Worm (Caenorhabditis elegans): ENCODE data around the gene F09B12.7.

F09B12.7 gene

DNA sequence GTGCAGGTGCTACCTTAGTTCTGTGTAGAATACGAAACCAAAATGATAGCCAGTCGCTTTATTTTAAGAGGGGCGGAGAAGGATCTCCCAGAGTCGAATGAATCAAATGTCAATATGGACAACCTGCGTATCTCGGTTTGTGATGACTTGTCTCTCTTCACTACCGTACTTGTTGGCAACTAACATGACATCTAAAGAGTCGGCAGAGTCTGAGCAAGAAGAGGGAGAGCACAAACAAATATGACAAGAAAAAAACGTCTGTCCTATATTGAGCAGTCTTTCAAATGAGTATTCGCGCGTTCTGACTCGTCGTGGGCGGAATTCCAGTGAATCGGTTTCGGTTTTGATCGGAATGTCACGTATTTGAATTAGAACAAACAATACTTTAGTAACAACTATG lies at the start of gene F09B12.7:
Gene F09B12.7 (minus strand): TSS at position 101 of the 400 bp plus-strand sequence.
- TF ChIP-seq ama-1 (optimal IDR thresholded peaks at IDR 0.05) (no peak), B0310.2 (tag; optimal IDR thresholded peaks at IDR 0.05) (no peak), hnd-1 (tag; optimal IDR thresholded peaks at IDR 0.05) (no peak), sea-1 (GFP tag; conservative IDR thresholded peaks at IDR 0.05) (no peak), ceh-36 (tag; optimal IDR thresholded peaks at IDR 0.05) (no peak), scrt-1 (GFP tag; IDR thresholded peaks at IDR 0.05) (no peak), tbx-37 (GFP tag; conservative IDR thresholded peaks at IDR 0.05) (no peak)

DNA sequence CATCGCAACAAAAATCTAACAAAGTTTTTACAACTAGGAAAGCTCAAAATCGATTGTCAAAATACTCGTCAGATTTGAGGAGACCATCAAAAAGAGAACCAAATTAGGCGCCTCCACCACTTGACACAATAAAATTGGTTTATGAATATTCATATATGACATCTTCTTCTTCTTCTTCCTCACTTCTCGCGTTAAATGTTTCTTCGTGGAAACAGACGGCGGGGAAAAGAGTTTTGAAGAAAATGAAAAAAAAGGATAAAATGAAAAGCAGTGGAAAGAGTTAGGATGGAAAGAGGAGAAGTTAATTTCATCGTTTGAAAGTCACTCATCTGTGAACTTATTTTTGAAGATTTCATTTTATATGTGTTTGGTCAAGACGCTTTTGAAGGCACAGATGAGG lies 40.1 kb upstream of the F09B12.7 start:
- TF ChIP-seq tbx-11 (GFP tag; IDR thresholded peaks at IDR 0.05) = no peak
- no peak for TF ChIP-seq ceh-13 (GFP tag; optimal IDR thresholded peaks at IDR 0.05)
- no peak for TF ChIP-seq hnd-1 (tag; optimal IDR thresholded peaks at IDR 0.05)
- TF ChIP-seq F13C5.2 (tag; optimal IDR thresholded peaks at IDR 0.05) = no peak
- no peak for TF ChIP-seq tra-4 (tag; optimal IDR thresholded peaks at IDR 0.05)
- no peak for TF ChIP-seq aly-1 (tag; optimal IDR thresholded peaks at IDR 0.05)
- TF ChIP-seq ceh-36 (tag; optimal IDR thresholded peaks at IDR 0.05) = no peak
- TF ChIP-seq hmg-4 (GFP tag; optimal IDR thresholded peaks at IDR 0.05) = no peak
- TF ChIP-seq hmbx-1 (tag; optimal IDR thresholded peaks at IDR 0.05) = no peak
- no peak for TF ChIP-seq ets-7 (tag; optimal IDR thresholded peaks at IDR 0.05)
- no peak for TF ChIP-seq flt-1 (GFP tag; IDR thresholded peaks at IDR 0.05)
- no peak for TF ChIP-seq ama-1 (optimal IDR thresholded peaks at IDR 0.05)
- TF ChIP-seq pes-1 (GFP tag; IDR thresholded peaks at IDR 0.05) = no peak
- TF ChIP-seq B0310.2 (tag; optimal IDR thresholded peaks at IDR 0.05) = no peak
- no peak for TF ChIP-seq tbx-37 (GFP tag; conservative IDR thresholded peaks at IDR 0.05)

DNA sequence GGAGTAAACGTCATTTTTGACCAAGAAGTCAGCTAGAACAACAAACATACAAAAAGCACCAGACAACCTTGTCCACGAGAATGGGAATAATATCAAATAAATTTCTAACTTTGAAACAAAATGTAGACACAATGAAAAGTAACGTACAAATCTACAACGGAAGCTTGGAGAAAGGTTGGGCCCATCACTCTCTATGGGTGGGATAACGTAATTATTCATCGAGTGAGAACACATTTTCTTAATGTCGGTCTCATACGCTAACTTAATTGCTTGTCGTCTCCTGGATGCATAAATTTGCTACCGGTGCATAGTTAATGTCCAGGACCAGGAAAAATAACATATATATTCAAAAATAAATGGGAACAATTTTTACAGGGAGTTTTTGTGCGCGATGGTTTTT lies 38.3 kb upstream of the F09B12.7 start:
- TF ChIP-seq ama-1 (optimal IDR thresholded peaks at IDR 0.05) = no peak
- no peak for TF ChIP-seq pes-1 (GFP tag; IDR thresholded peaks at IDR 0.05)

DNA sequence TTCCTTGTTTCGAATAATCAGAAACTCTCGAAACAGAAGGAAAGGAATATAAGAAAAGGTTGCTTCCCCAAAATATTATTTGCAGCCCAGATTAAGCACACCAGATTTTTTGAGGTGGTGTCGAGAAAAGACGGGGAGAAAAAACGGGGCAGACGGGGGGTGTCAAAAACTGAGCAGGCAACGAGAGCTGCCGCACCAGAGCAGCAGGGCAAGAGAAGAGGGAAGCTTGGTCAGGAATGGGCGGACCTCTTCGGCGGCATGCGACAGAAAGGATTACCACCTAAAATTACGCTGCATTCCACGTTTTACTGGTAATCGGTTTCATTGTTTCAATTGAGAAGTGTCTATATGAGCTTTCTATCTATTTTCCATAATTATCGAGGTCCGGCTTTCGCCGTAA lies 37.2 kb upstream of the F09B12.7 start:
- TF ChIP-seq ceh-13 (GFP tag; optimal IDR thresholded peaks at IDR 0.05) (no peak), pes-1 (GFP tag; IDR thresholded peaks at IDR 0.05) (no peak), ceh-36 (tag; optimal IDR thresholded peaks at IDR 0.05) (no peak), tbx-11 (GFP tag; IDR thresholded peaks at IDR 0.05) (no peak), flt-1 (GFP tag; IDR thresholded peaks at IDR 0.05) (no peak), ets-7 (tag; optimal IDR thresholded peaks at IDR 0.05) (no peak), tra-4 (tag; optimal IDR thresholded peaks at IDR 0.05) (no peak), hmbx-1 (tag; optimal IDR thresholded peaks at IDR 0.05) (no peak), hnd-1 (tag; optimal IDR thresholded peaks at IDR 0.05) (no peak), ama-1 (optimal IDR thresholded peaks at IDR 0.05) (no peak), scrt-1 (GFP tag; IDR thresholded peaks at IDR 0.05) (no peak), hmg-4 (GFP tag; optimal IDR thresholded peaks at IDR 0.05) (no peak), aly-1 (tag; optimal IDR thresholded peaks at IDR 0.05) (no peak), sea-1 (GFP tag; conservative IDR thresholded peaks at IDR 0.05) (no peak), F13C5.2 (tag; optimal IDR thresholded peaks at IDR 0.05) (no peak), B0310.2 (tag; optimal IDR thresholded peaks at IDR 0.05) (no peak), tbx-37 (GFP tag; conservative IDR thresholded peaks at IDR 0.05) (no peak)

DNA sequence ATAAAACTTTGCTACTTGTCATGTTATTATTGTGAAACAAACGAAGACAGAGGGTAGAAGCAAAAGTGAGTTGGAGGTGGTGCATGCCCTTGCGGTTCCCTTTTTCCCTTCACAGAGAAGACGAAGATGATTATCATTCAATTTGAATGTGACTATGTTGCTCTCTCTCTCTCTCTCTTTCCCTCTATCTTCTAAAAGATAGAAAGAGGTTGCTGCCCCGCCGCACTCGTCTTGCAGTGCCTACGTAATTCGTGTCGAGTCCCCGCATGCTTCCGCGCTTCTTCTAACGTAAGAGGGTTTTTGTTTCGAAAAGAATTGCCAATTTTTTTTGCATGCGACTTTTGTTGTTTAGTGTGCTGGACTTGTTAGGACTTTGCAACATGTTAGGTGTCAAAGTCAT lies 33.3 kb upstream of the F09B12.7 start:
- TF ChIP-seq scrt-1 (GFP tag; IDR thresholded peaks at IDR 0.05) = no peak
- TF ChIP-seq hnd-1 (tag; optimal IDR thresholded peaks at IDR 0.05) = no peak
- no peak for TF ChIP-seq ets-7 (tag; optimal IDR thresholded peaks at IDR 0.05)
- TF ChIP-seq B0310.2 (tag; optimal IDR thresholded peaks at IDR 0.05) = no peak
- TF ChIP-seq tra-4 (tag; optimal IDR thresholded peaks at IDR 0.05) = no peak
- TF ChIP-seq hmbx-1 (tag; optimal IDR thresholded peaks at IDR 0.05) = no peak

DNA sequence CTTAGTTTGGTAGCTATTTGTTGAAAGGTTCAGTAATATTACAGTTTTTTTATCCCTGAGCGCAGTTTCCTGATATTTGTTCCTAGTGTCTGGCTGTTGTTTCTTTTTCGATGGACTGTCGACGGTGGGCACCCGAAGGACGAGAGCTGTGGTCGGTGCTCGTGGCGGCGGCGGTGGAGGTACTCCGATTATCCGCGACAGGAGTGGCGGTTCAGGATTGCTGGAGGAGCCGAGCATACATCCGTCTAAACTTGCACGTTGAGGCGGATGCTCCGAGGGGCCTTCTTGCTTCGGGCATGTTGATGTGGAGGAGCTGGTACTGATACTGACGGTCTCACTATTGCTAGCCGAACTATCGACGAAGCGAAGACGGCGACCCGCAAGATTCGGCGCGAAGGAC lies 32.5 kb upstream of the F09B12.7 start:
- TF ChIP-seq aly-1 (tag; optimal IDR thresholded peaks at IDR 0.05) = no peak
- no peak for TF ChIP-seq ceh-36 (tag; optimal IDR thresholded peaks at IDR 0.05)
- TF ChIP-seq tbx-37 (GFP tag; conservative IDR thresholded peaks at IDR 0.05) = no peak
- no peak for TF ChIP-seq tbx-11 (GFP tag; IDR thresholded peaks at IDR 0.05)
- no peak for TF ChIP-seq hnd-1 (tag; optimal IDR thresholded peaks at IDR 0.05)
- no peak for TF ChIP-seq hmbx-1 (tag; optimal IDR thresholded peaks at IDR 0.05)
- no peak for TF ChIP-seq pes-1 (GFP tag; IDR thresholded peaks at IDR 0.05)
- no peak for TF ChIP-seq hmg-4 (GFP tag; optimal IDR thresholded peaks at IDR 0.05)
- TF ChIP-seq ama-1 (optimal IDR thresholded peaks at IDR 0.05) = no peak
- no peak for TF ChIP-seq B0310.2 (tag; optimal IDR thresholded peaks at IDR 0.05)
- no peak for TF ChIP-seq tra-4 (tag; optimal IDR thresholded peaks at IDR 0.05)
- no peak for TF ChIP-seq ets-7 (tag; optimal IDR thresholded peaks at IDR 0.05)

DNA sequence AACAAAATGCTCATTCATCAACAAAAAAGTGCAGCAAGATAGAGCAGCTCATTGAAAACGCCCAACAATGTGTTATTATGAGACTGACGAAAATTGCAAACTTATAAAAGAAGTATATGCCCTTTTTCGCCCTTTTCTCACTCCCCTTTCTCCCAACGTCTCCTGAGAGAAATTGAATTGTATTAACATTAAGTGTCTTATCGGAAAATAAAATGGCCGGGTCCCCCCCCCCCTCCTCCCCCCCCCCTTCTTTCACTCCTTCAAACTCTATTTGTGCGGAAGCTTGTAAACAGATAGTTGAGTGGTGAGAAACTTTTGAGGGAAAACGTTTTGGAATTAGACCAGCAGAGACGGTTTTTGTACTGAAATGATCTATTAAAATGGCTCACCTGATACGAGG lies 31.9 kb upstream of the F09B12.7 start:
- TF ChIP-seq scrt-1 (GFP tag; IDR thresholded peaks at IDR 0.05) (no peak), pes-1 (GFP tag; IDR thresholded peaks at IDR 0.05) (no peak), ceh-13 (GFP tag; optimal IDR thresholded peaks at IDR 0.05) (no peak), hmg-4 (GFP tag; optimal IDR thresholded peaks at IDR 0.05) (no peak), hmbx-1 (tag; optimal IDR thresholded peaks at IDR 0.05) (no peak), sea-1 (GFP tag; conservative IDR thresholded peaks at IDR 0.05) (no peak), tra-4 (tag; optimal IDR thresholded peaks at IDR 0.05) (no peak), F13C5.2 (tag; optimal IDR thresholded peaks at IDR 0.05) (no peak), tbx-11 (GFP tag; IDR thresholded peaks at IDR 0.05) (no peak), ets-7 (tag; optimal IDR thresholded peaks at IDR 0.05) (no peak), ama-1 (optimal IDR thresholded peaks at IDR 0.05) (no peak), tbx-37 (GFP tag; conservative IDR thresholded peaks at IDR 0.05) (no peak), ceh-36 (tag; optimal IDR thresholded peaks at IDR 0.05) (no peak), B0310.2 (tag; optimal IDR thresholded peaks at IDR 0.05) (no peak), flt-1 (GFP tag; IDR thresholded peaks at IDR 0.05) (no peak)

ce11 chrX:15125138-15125537 lies 30.3 kb upstream of the F09B12.7 start:
- TF ChIP-seq hmg-4 (GFP tag; optimal IDR thresholded peaks at IDR 0.05) = no peak
- no peak for TF ChIP-seq ceh-13 (GFP tag; optimal IDR thresholded peaks at IDR 0.05)
- no peak for TF ChIP-seq aly-1 (tag; optimal IDR thresholded peaks at IDR 0.05)
- no peak for TF ChIP-seq B0310.2 (tag; optimal IDR thresholded peaks at IDR 0.05)
- no peak for TF ChIP-seq pes-1 (GFP tag; IDR thresholded peaks at IDR 0.05)
